Fruit fly (Drosophila melanogaster) whole organism, embryonic: ENCODE data around the gene Rack1.
A peak's percentile ranks its signal among the peaks of the same experiment; 100 is the strongest.

Experiments
- Atf6 ChIP-seq: fragments of 200-800 bp; sonication (Bioruptor generic); IDR thresholded peaks from 2 replicates; pipeline ENCODE4 v1.3.6; 2022; ENCODE audit warnings: missing biosample characterization, missing genetic modification characterization
- Blimp-1 ChIP-seq: fragments of 200-800 bp; sonication (Bioruptor generic); optimal IDR thresholded peaks from 3 replicates; lab custom pipeline; 2018; ENCODE audit warnings: missing biosample characterization, missing genetic modification characterization, mild to moderate bottlenecking, moderate library complexity, missing genetic modification reagents
- CG11560 ChIP-seq: fragments of 200-800 bp; sonication (Bioruptor generic); IDR thresholded peaks from 3 replicates; pipeline ENCODE4 v1.3.6; 2022; ENCODE audit warnings: missing biosample characterization, missing genetic modification characterization
- CG12104 ChIP-seq: fragments of 200-800 bp; sonication (Bioruptor generic); optimal IDR thresholded peaks from 3 replicates; lab custom pipeline; 2016; ENCODE audit warnings: missing biosample characterization, missing genetic modification characterization
- CG15269 ChIP-seq: fragments of 200-800 bp; sonication (Bioruptor generic); optimal IDR thresholded peaks from 2 replicates; lab custom pipeline; 2018; ENCODE audit warnings: missing biosample characterization, mild to moderate bottlenecking, missing genetic modification characterization, moderate library complexity
- CG17359 ChIP-seq: fragments of 200-800 bp; sonication (Bioruptor generic); optimal IDR thresholded peaks from 3 replicates; lab custom pipeline; 2018; ENCODE audit warnings: missing biosample characterization, mild to moderate bottlenecking, missing genetic modification characterization, moderate library complexity
- CG17612 ChIP-seq: fragments of 200-800 bp; sonication (Bioruptor generic); IDR thresholded peaks from 2 replicates; pipeline ENCODE4 v1.3.6; 2022; ENCODE audit warnings: missing biosample characterization, missing genetic modification characterization
- CG18476 ChIP-seq: fragments of 200-800 bp; sonication (Bioruptor generic); optimal IDR thresholded peaks from 2 replicates; lab custom pipeline; 2016; ENCODE audit warnings: missing biosample characterization, mild to moderate bottlenecking, missing genetic modification characterization
- CG18764 ChIP-seq: fragments of 200-800 bp; sonication (Bioruptor generic); optimal IDR thresholded peaks from 3 replicates; lab custom pipeline; 2016; ENCODE audit warnings: missing biosample characterization, missing genetic modification characterization
- CG2120 ChIP-seq: fragments of 200-800 bp; sonication (Bioruptor generic); optimal IDR thresholded peaks from 3 replicates; lab custom pipeline; 2016; ENCODE audit warnings: missing biosample characterization, missing genetic modification characterization
- CG31224 ChIP-seq: fragments of 200-800 bp; sonication (Bioruptor generic); IDR thresholded peaks from 2 replicates; pipeline ENCODE4 v1.3.6; 2022; ENCODE audit warnings: missing biosample characterization, missing genetic modification characterization
- CG32772 ChIP-seq: fragments of 200-800 bp; sonication (Bioruptor generic); IDR thresholded peaks from 2 replicates; pipeline ENCODE4 v1.3.6; 2022; ENCODE audit warnings: missing biosample characterization, missing genetic modification characterization
- CG7745 ChIP-seq: fragments of 200-800 bp; sonication (Bioruptor generic); optimal IDR thresholded peaks from 2 replicates; lab custom pipeline; 2018; ENCODE audit warnings: missing biosample characterization, mild to moderate bottlenecking, missing genetic modification characterization, moderate library complexity
- CG8290 ChIP-seq, 3 experiments: fragments of 200-800 bp; sonication (Bioruptor generic); optimal IDR thresholded peaks; 2 replicates each; lab custom pipeline; 2016 to 2019; ENCODE audit warnings: missing biosample characterization in 3 of 3, missing genetic modification characterization in 3 of 3, mild to moderate bottlenecking in 2 of 3, moderate library complexity in 1 of 3
- CG8388 ChIP-seq: fragments of 200-800 bp; sonication (Bioruptor generic); optimal IDR thresholded peaks from 2 replicates; lab custom pipeline; 2019; ENCODE audit warnings: missing biosample characterization, mild to moderate bottlenecking, missing genetic modification characterization, moderate library complexity
- CG9817 ChIP-seq: fragments of 200-800 bp; sonication (Bioruptor generic); optimal IDR thresholded peaks from 2 replicates; lab custom pipeline; 2018; ENCODE audit warnings: missing biosample characterization, mild to moderate bottlenecking, missing genetic modification characterization, moderate library complexity
- CTCF ChIP-seq: fragments of 200-800 bp; sonication (Bioruptor generic); optimal IDR thresholded peaks from 2 replicates; lab custom pipeline; 2017; ENCODE audit warnings: missing biosample characterization, mild to moderate bottlenecking, missing genetic modification characterization, moderate library complexity
- Doc3 ChIP-seq: fragments of 200-800 bp; sonication (Bioruptor generic); IDR thresholded peaks from 3 replicates; pipeline ENCODE4 v1.3.6; 2022; ENCODE audit warnings: missing biosample characterization, missing genetic modification characterization; ENCODE audit not compliant: partially characterized antibody
- Eip74EF ChIP-seq, 2 experiments: fragments of 200-800 bp in 1 of 2; fragments of >200 bp in 1 of 2; sonication (Bioruptor generic) in 1 of 2; optimal IDR thresholded peaks; 2 replicates each; lab custom pipeline; 2017 to 2019; ENCODE audit warnings: missing biosample characterization in 2 of 2, missing genetic modification characterization in 2 of 2, mild to moderate bottlenecking in 1 of 2, moderate library complexity in 1 of 2
- GATAe ChIP-seq: fragments of 200-800 bp; sonication (Bioruptor generic); conservative IDR thresholded peaks from 2 replicates; pipeline ENCODE4 v1.3.6; 2022; ENCODE audit warnings: missing biosample characterization, missing genetic modification characterization
- Hmr ChIP-seq: fragments of 200-800 bp; sonication (Bioruptor generic); optimal IDR thresholded peaks from 3 replicates; lab custom pipeline; 2017; ENCODE audit warnings: mild to moderate bottlenecking, missing biosample characterization, missing genetic modification reagents, missing genetic modification characterization
- Med ChIP-seq: fragments of 200-800 bp; sonication (Bioruptor generic); peaks from one replicate; lab custom pipeline; 2016; ENCODE audit warnings: missing biosample characterization, missing genetic modification characterization, mild to moderate bottlenecking, inconsistent platforms, moderate library complexity
- Meics ChIP-seq: fragments of 200-800 bp; sonication (Bioruptor generic); optimal IDR thresholded peaks from 2 replicates; lab custom pipeline; 2017; ENCODE audit warnings: missing biosample characterization, mild to moderate bottlenecking, missing genetic modification characterization
- NfI ChIP-seq: fragments of 200-800 bp; sonication (Bioruptor generic); optimal IDR thresholded peaks from 3 replicates; lab custom pipeline; 2018; ENCODE audit warnings: missing biosample characterization, mild to moderate bottlenecking, missing genetic modification characterization, moderate library complexity
- YL-1 ChIP-seq: fragments of 200-800 bp; sonication (Bioruptor generic); optimal IDR thresholded peaks from 3 replicates; lab custom pipeline; 2017; ENCODE audit warnings: missing biosample characterization, mild to moderate bottlenecking, missing genetic modification characterization
- ash1 ChIP-seq: fragments of 200-800 bp; sonication (Bioruptor generic); optimal IDR thresholded peaks from 2 replicates; lab custom pipeline; 2018; ENCODE audit warnings: missing biosample characterization, mild to moderate bottlenecking, missing genetic modification characterization
- cas ChIP-seq: fragments of 200-800 bp; sonication (Bioruptor generic); IDR thresholded peaks from 2 replicates; pipeline ENCODE4 v1.3.6; 2022; ENCODE audit warnings: missing biosample characterization, missing genetic modification characterization
- chinmo ChIP-seq: fragments of 200-800 bp; sonication (Bioruptor generic); IDR thresholded peaks from 4 replicates; pipeline ENCODE4 v1.3.6; 2022; ENCODE audit warnings: missing biosample characterization, missing genetic modification characterization; ENCODE audit not compliant: partially characterized antibody
- dmrt99B ChIP-seq: fragments of 200-800 bp; sonication (Bioruptor generic); optimal IDR thresholded peaks from 2 replicates; lab custom pipeline; 2018; ENCODE audit warnings: missing biosample characterization, mild to moderate bottlenecking, missing genetic modification characterization, moderate library complexity
- fd3F ChIP-seq: fragments of 200-800 bp; sonication (Bioruptor generic); optimal IDR thresholded peaks from 2 replicates; lab custom pipeline; 2018; ENCODE audit warnings: missing biosample characterization, mild to moderate bottlenecking, missing genetic modification characterization, moderate library complexity
- gsb-n ChIP-seq: fragments of 200-800 bp; sonication (Bioruptor generic); optimal IDR thresholded peaks from 3 replicates; lab custom pipeline; 2018; ENCODE audit warnings: missing biosample characterization, mild to moderate bottlenecking, missing genetic modification characterization
- gt ChIP-seq: fragments of 200-800 bp; sonication (Bioruptor generic); IDR thresholded peaks from 2 replicates; pipeline ENCODE4 v1.3.6; 2022; ENCODE audit warnings: missing biosample characterization, missing genetic modification characterization
- ind ChIP-seq: fragments of 200-800 bp; sonication (Bioruptor generic); optimal IDR thresholded peaks from 3 replicates; lab custom pipeline; 2016; ENCODE audit warnings: missing biosample characterization, missing genetic modification characterization
- insv ChIP-seq, 2 experiments: fragments of 200-800 bp; sonication (Bioruptor generic); optimal IDR thresholded peaks; 3 replicates each; lab custom pipeline; 2016 to 2018; ENCODE audit warnings: missing biosample characterization in 2 of 2, missing genetic modification characterization in 2 of 2
- klu ChIP-seq: fragments of 200-800 bp; sonication (Bioruptor generic); IDR thresholded peaks from 2 replicates; pipeline ENCODE4 v1.3.6; 2022; ENCODE audit warnings: missing biosample characterization, missing genetic modification characterization
- knrl ChIP-seq: fragments of 200-800 bp; sonication (Bioruptor generic); IDR thresholded peaks from 3 replicates; pipeline ENCODE4 v1.3.6; 2022; ENCODE audit warnings: missing biosample characterization, missing genetic modification characterization; ENCODE audit not compliant: partially characterized antibody
- lab ChIP-seq: fragments of 200-800 bp; sonication (Bioruptor generic); optimal IDR thresholded peaks from 3 replicates; lab custom pipeline; 2017; ENCODE audit warnings: missing biosample characterization, missing genetic modification characterization, mild to moderate bottlenecking, moderate library complexity, missing genetic modification reagents
- nom ChIP-seq: fragments of 200-800 bp; sonication (Bioruptor generic); optimal IDR thresholded peaks from 2 replicates; lab custom pipeline; 2017; ENCODE audit warnings: missing biosample characterization, missing genetic modification characterization, mild to moderate bottlenecking, moderate library complexity, missing genetic modification reagents
- odd ChIP-seq: fragments of 200-800 bp; sonication (Bioruptor generic); optimal IDR thresholded peaks from 2 replicates; lab custom pipeline; 2017; ENCODE audit warnings: missing biosample characterization, mild to moderate bottlenecking, missing genetic modification characterization
- otp ChIP-seq: fragments of 200-800 bp; sonication (Bioruptor generic); IDR thresholded peaks from 3 replicates; pipeline ENCODE4, ENCODE4 v1.3.6; 2022; ENCODE audit warnings: missing biosample characterization, missing genetic modification characterization
- psq ChIP-seq: fragments of 200-800 bp; sonication (Bioruptor generic); optimal IDR thresholded peaks from 2 replicates; lab custom pipeline; 2017; ENCODE audit warnings: missing biosample characterization, missing genetic modification characterization
- ro ChIP-seq: fragments of 200-800 bp; sonication (Bioruptor generic); IDR thresholded peaks from 2 replicates; pipeline ENCODE4 v1.3.6; 2022; ENCODE audit warnings: missing biosample characterization, missing genetic modification characterization
- row ChIP-seq: fragments of 200-800 bp; sonication (Bioruptor generic); IDR thresholded peaks from 3 replicates; pipeline ENCODE4 v1.3.6; 2022; ENCODE audit warnings: missing biosample characterization, missing genetic modification characterization
- sd ChIP-seq: fragments of 200-800 bp; sonication (Bioruptor generic); optimal IDR thresholded peaks from 3 replicates; lab custom pipeline; 2018; ENCODE audit warnings: missing biosample characterization, mild to moderate bottlenecking, missing genetic modification characterization, moderate library complexity
- seq ChIP-seq: fragments of 200-800 bp; sonication (Bioruptor generic); IDR thresholded peaks from 2 replicates; pipeline ENCODE4 v1.3.6; 2022; ENCODE audit warnings: missing biosample characterization, missing genetic modification characterization
- slbo ChIP-seq: fragments of 200-800 bp; sonication (Bioruptor generic); IDR thresholded peaks from 2 replicates; pipeline ENCODE4 v1.3.6; 2022; ENCODE audit warnings: missing biosample characterization, missing genetic modification characterization
- stc ChIP-seq: fragments of 200-800 bp; sonication (Bioruptor generic); IDR thresholded peaks from 2 replicates; pipeline ENCODE4 v1.3.6; 2022; ENCODE audit warnings: missing biosample characterization, missing genetic modification characterization
- tgo ChIP-seq: fragments of 200-800 bp; sonication (Bioruptor generic); IDR thresholded peaks from 3 replicates; pipeline ENCODE4 v1.3.6; 2022; ENCODE audit warnings: missing biosample characterization, missing genetic modification characterization
- tin ChIP-seq: fragments of 200-800 bp; sonication (Bioruptor generic); optimal IDR thresholded peaks from 3 replicates; lab custom pipeline; 2016; ENCODE audit warnings: missing biosample characterization, missing genetic modification characterization
- twi ChIP-seq: fragments of 200-800 bp; optimal IDR thresholded peaks from 2 replicates; lab custom pipeline; 2019; ENCODE audit warnings: missing biosample characterization, mild to moderate bottlenecking, missing genetic modification characterization, moderate library complexity
- unpg ChIP-seq: fragments of 200-800 bp; sonication (Bioruptor generic); optimal IDR thresholded peaks from 3 replicates; lab custom pipeline; 2018; ENCODE audit warnings: missing biosample characterization, mild to moderate bottlenecking, missing genetic modification characterization, moderate library complexity
- yki ChIP-seq: fragments of >200 bp; optimal IDR thresholded peaks from 3 replicates; lab custom pipeline; 2018

Gene Rack1

dm6 chr2L:7841244-7841643 lies 14.1 kb upstream of the Rack1 start (continued):
- TF ChIP-seq lab (peak; percentile 23), psq (GFP tag; lab: Kevin White, UChicago) (no peak), otp (no peak), CG32772 (GFP tag; lab: Robert Waterston, UW) (0 out of 2 replicates have a peak, but pooled peaks have one; percentile 15), dmrt99B (peak; percentile 4), CG7745 (tag; lab: Kevin White, UChicago) (no peak), CG17359 (tag; lab: Kevin White, UChicago) (no peak), CG15269 (tag; lab: Kevin White, UChicago) (peak; percentile 29), Blimp-1 (GFP tag; lab: Kevin White, UChicago) (no peak), chinmo (GFP tag; lab: Robert Waterston, UW) (no peak), CG17612 (GFP tag; lab: Robert Waterston, UW) (no peak), klu (GFP tag; lab: Robert Waterston, UW) (no peak), gt (no peak), nom (GFP tag; lab: Kevin White, UChicago) (no peak), CG2120 (peak; percentile 2), tin (GFP tag; lab: Kevin White, UChicago) (no peak), ro (GFP tag; lab: Robert Waterston, UW) (no peak), stc (no peak), CG18476 (GFP tag; lab: Kevin White, UChicago) (no peak), knrl (GFP tag; lab: Robert Waterston, UW) (no peak), slbo (GFP tag; lab: Robert Waterston, UW) (peak; percentile 44), Atf6 (no peak), unpg (peak; percentile 0), insv (GFP tag; optimal IDR thresholded peaks at IDR 0.05; lab: Kevin White, UChicago) (no peak), cas (GFP tag; lab: Robert Waterston, UW) (no peak), GATAe (GFP tag; lab: Robert Waterston, UW) (no peak), fd3F (no peak), CG31224 (no peak), row (GFP tag; lab: Robert Waterston, UW) (peak; percentile 41; the same call in 1 of the 3 replicates), seq (no peak), CG11560 (tag; lab: Robert Waterston, UW) (no peak), odd (GFP tag; lab: Kevin White, UChicago) (no peak), CG9817 (tag; lab: Kevin White, UChicago) (no peak), ind (GFP tag; lab: Kevin White, UChicago) (no peak), sd (tag; lab: Kevin White, UChicago) (no peak), NfI (no peak), yki (no peak), CG8290 (GFP tag; optimal IDR thresholded peaks at IDR 0.05; lab: Kevin White, UChicago) (no peak), CG8290 (tag; optimal IDR thresholded peaks at IDR 0.05; lab: Kevin White, UChicago) (no peak), Doc3 (GFP tag; lab: Robert Waterston, UW) (no peak), CG18764 (no peak), YL-1 (GFP tag; lab: Kevin White, UChicago) (no peak), CTCF (GFP tag; lab: Kevin White, UChicago) (no peak), Med (GFP tag; lab: Kevin White, UChicago) (peak; percentile 72), ash1 (no peak), gsb-n (no peak), twi (tag; lab: Kevin White, UChicago) (no peak), tgo (GFP tag; lab: Robert Waterston, UW) (no peak; the same call in 2 of the 3 replicates), CG8388 (GFP tag; lab: Kevin White, UChicago) (no peak), Meics (no peak), Eip74EF (GFP tag; optimal IDR thresholded peaks at IDR 0.05; lab: Kevin White, UChicago) (no peak), Hmr (peak; percentile 11), CG12104 (GFP tag; lab: Kevin White, UChicago) (no peak)
